Worm (Caenorhabditis elegans) whole organism, L4 larva: ENCODE measurements around the gene pzf-1.
A peak's percentile ranks its signal among the peaks of the same experiment; 100 is the strongest.

Experiments used
- F10B5.3 ChIP-seq: sonication (generic microtip); optimal IDR thresholded peaks from 2 replicates; lab custom pipeline; 2016; ENCODE audit warnings: mild to moderate bottlenecking, missing genetic modification characterization, missing compliant biosample characterization
- F26F4.8 ChIP-seq: fragments of 200-800 bp; sonication (Bioruptor generic); conservative IDR thresholded peaks from 2 replicates; pipeline ENCODE4 v1.3.6; 2022; ENCODE audit warnings: missing genetic modification characterization, missing compliant biosample characterization
- F44E2.7 ChIP-seq: fragments of 200-800 bp; sonication (Bioruptor generic); IDR thresholded peaks from 2 replicates; pipeline ENCODE4 v2.1.2; 2022; ENCODE audit warnings: missing genetic modification characterization, missing compliant biosample characterization
- T20F7.1 ChIP-seq: fragments of 200-800 bp; sonication (Bioruptor generic); optimal IDR thresholded peaks from 2 replicates; lab custom pipeline; 2018; ENCODE audit warnings: mild to moderate bottlenecking, missing genetic modification characterization, missing compliant biosample characterization
- T26A8.4 ChIP-seq: fragments of 200-800 bp; sonication (Bioruptor generic); IDR thresholded peaks from 2 replicates; pipeline ENCODE4 v1.3.6; 2022; ENCODE audit warnings: missing genetic modification characterization, missing compliant biosample characterization
- Y105C5A.15 ChIP-seq: fragments of 200-800 bp; sonication (Bioruptor generic); IDR thresholded peaks from 2 replicates; pipeline ENCODE4 v1.3.6; 2022; ENCODE audit warnings: missing genetic modification characterization, missing compliant biosample characterization
- ZK337.2 ChIP-seq: fragments of 200-800 bp; sonication (Bioruptor generic); IDR thresholded peaks from 2 replicates; pipeline ENCODE4 v1.3.6; 2022; ENCODE audit warnings: missing genetic modification reagents, missing genetic modification characterization, missing compliant biosample characterization
- ZK546.5 ChIP-seq, 2 experiments: sonication (generic microtip); optimal IDR thresholded peaks; 2 replicates each; lab custom pipeline; 2017; ENCODE audit warnings: missing biosample characterization in 2 of 2, missing genetic modification characterization in 2 of 2
- aha-1 ChIP-seq: fragments of 150-350 bp; peaks from one replicate; lab custom pipeline; 2014; ENCODE audit warnings: missing biosample characterization, missing genetic modification characterization
- attf-4 ChIP-seq: sonication (generic microtip); optimal IDR thresholded peaks from 3 replicates; lab custom pipeline; 2017; ENCODE audit warnings: missing biosample characterization, missing genetic modification characterization
- ceh-28 ChIP-seq: fragments of 150-350 bp; optimal IDR thresholded peaks from 2 replicates; lab custom pipeline; 2014; ENCODE audit warnings: missing biosample characterization, missing genetic modification reagents, missing genetic modification characterization
- ceh-44 ChIP-seq: fragments of 200-800 bp; sonication (Bioruptor generic); IDR thresholded peaks from 2 replicates; pipeline ENCODE4 v1.3.6; 2022; ENCODE audit warnings: missing genetic modification reagents, missing genetic modification characterization, missing compliant biosample characterization
- cey-2 ChIP-seq: sonication (generic microtip); optimal IDR thresholded peaks from 3 replicates; lab custom pipeline; 2017; ENCODE audit warnings: missing genetic modification characterization, mild to moderate bottlenecking, missing compliant biosample characterization, antibody characterized with exemption, borderline replicate concordance; ENCODE audit not compliant: insufficient read depth
- daf-16 ChIP-seq, 3 experiments: sonication (generic microtip); optimal IDR thresholded peaks; 2 replicates each; lab custom pipeline; 2016 to 2017; ENCODE audit warnings: missing genetic modification characterization in 3 of 3, missing genetic modification reagents in 3 of 3, mild to moderate bottlenecking in 2 of 3, missing compliant biosample characterization in 2 of 3, missing biosample characterization in 1 of 3, moderate library complexity in 1 of 3
- daf-19 ChIP-seq: fragments of 200-800 bp; sonication (Bioruptor generic); conservative IDR thresholded peaks from 2 replicates; pipeline ENCODE4 v1.3.6; 2022; ENCODE audit warnings: missing genetic modification characterization, missing compliant biosample characterization
- dmd-6 ChIP-seq: fragments of 200-800 bp; sonication (Bioruptor generic); IDR thresholded peaks from 2 replicates; pipeline ENCODE4 v1.3.6; 2022; ENCODE audit warnings: missing genetic modification reagents, missing genetic modification characterization, missing compliant biosample characterization
- dpl-1 ChIP-seq: fragments of 150-350 bp; optimal IDR thresholded peaks from 2 replicates; lab custom pipeline; 2014; ENCODE audit warnings: missing biosample characterization, missing genetic modification reagents, missing genetic modification characterization
- duxl-1 ChIP-seq: sonication (generic microtip); optimal IDR thresholded peaks from 2 replicates; lab custom pipeline; 2016; ENCODE audit warnings: mild to moderate bottlenecking, missing genetic modification characterization, moderate library complexity, missing compliant biosample characterization; ENCODE audit not compliant: poor library complexity
- dve-1 ChIP-seq: sonication (generic microtip); optimal IDR thresholded peaks from 2 replicates; lab custom pipeline; 2017; ENCODE audit warnings: antibody characterized with exemption, mild to moderate bottlenecking, missing genetic modification characterization, missing compliant biosample characterization; ENCODE audit not compliant: insufficient read depth
- fkh-10 ChIP-seq: fragments of 150-350 bp; optimal IDR thresholded peaks from 2 replicates; lab custom pipeline; 2014; ENCODE audit warnings: missing biosample characterization, missing genetic modification reagents, missing genetic modification characterization
- gei-8 ChIP-seq: fragments of 200-800 bp; sonication (Bioruptor generic); optimal IDR thresholded peaks from 2 replicates; lab custom pipeline; 2018; ENCODE audit warnings: mild to moderate bottlenecking, missing genetic modification characterization, missing compliant biosample characterization
- hif-1 ChIP-seq, 2 experiments: sonication (generic microtip); optimal IDR thresholded peaks; 2 replicates each; lab custom pipeline; 2016 to 2017; ENCODE audit warnings: missing compliant biosample characterization in 2 of 2, missing genetic modification characterization in 2 of 2, missing genetic modification reagents in 2 of 2, missing genotype in 2 of 2, mild to moderate bottlenecking in 1 of 2
- jun-1 ChIP-seq: fragments of 150-350 bp; optimal IDR thresholded peaks from 2 replicates; lab custom pipeline; 2014; ENCODE audit warnings: missing biosample characterization, missing genetic modification reagents, missing genetic modification characterization
- lim-7 ChIP-seq: fragments of 200-800 bp; sonication (Bioruptor generic); IDR thresholded peaks from 2 replicates; pipeline ENCODE4 v1.3.6; 2022; ENCODE audit warnings: missing genetic modification characterization, missing compliant biosample characterization
- madf-5 ChIP-seq, 2 experiments: fragments of 200-800 bp; sonication (Bioruptor generic); IDR thresholded peaks; 2 replicates each; pipeline ENCODE4 v1.3.6; 2022; ENCODE audit warnings: missing compliant biosample characterization in 2 of 2, missing genetic modification characterization in 2 of 2
- madf-9 ChIP-seq: fragments of 200-800 bp; sonication (Bioruptor generic); conservative IDR thresholded peaks from 2 replicates; pipeline ENCODE4 v1.3.6; 2022; ENCODE audit warnings: missing genetic modification reagents, missing genetic modification characterization, missing compliant biosample characterization
- mdl-1 ChIP-seq, 2 experiments: fragments of 150-350 bp in 1 of 2; sonication (generic microtip) in 1 of 2; optimal IDR thresholded peaks; 2 replicates each; lab custom pipeline; 2014 to 2017; ENCODE audit warnings: missing biosample characterization in 2 of 2, missing genetic modification characterization in 2 of 2
- mdt-29 ChIP-seq: fragments of 200-800 bp; sonication (Bioruptor generic); IDR thresholded peaks from 2 replicates; pipeline ENCODE4 v1.3.6; 2022; ENCODE audit warnings: missing genetic modification reagents, missing genetic modification characterization, missing compliant biosample characterization
- mep-1 ChIP-seq: fragments of 150-350 bp; sonication (generic microtip); optimal IDR thresholded peaks from 3 replicates; lab custom pipeline; 2014; ENCODE audit warnings: missing biosample characterization, missing genetic modification characterization
- mes-2 ChIP-seq: sonication (generic microtip); optimal IDR thresholded peaks from 2 replicates; lab custom pipeline; 2016; ENCODE audit warnings: missing genotype, mild to moderate bottlenecking, missing genetic modification characterization, missing compliant biosample characterization; ENCODE audit not compliant: poor library complexity, severe bottlenecking
- mxl-2 ChIP-seq: fragments of 200-800 bp; sonication (Bioruptor generic); conservative IDR thresholded peaks from 2 replicates; pipeline ENCODE4 v1.3.6; 2022; ENCODE audit warnings: missing genetic modification reagents, missing genetic modification characterization, missing compliant biosample characterization
- nhr-10 ChIP-seq: fragments of 150-350 bp; optimal IDR thresholded peaks from 2 replicates; lab custom pipeline; 2014; ENCODE audit warnings: missing biosample characterization, missing genetic modification characterization
- nhr-111 ChIP-seq: fragments of 200-800 bp; sonication (Bioruptor generic); optimal IDR thresholded peaks from 2 replicates; lab custom pipeline; 2018; ENCODE audit warnings: mild to moderate bottlenecking, missing genetic modification characterization, missing compliant biosample characterization
- nhr-25 ChIP-seq: sonication (generic microtip); optimal IDR thresholded peaks from 2 replicates; lab custom pipeline; 2017; ENCODE audit warnings: missing genetic modification characterization, mild to moderate bottlenecking, missing compliant biosample characterization, antibody characterized with exemption, moderate library complexity, borderline replicate concordance; ENCODE audit not compliant: insufficient read depth
- nhr-28 ChIP-seq: fragments of 150-350 bp; optimal IDR thresholded peaks from 2 replicates; lab custom pipeline; 2014; ENCODE audit warnings: missing biosample characterization, missing genetic modification characterization
- nhr-41 ChIP-seq: fragments of 200-800 bp; sonication (Bioruptor generic); IDR thresholded peaks from 2 replicates; pipeline ENCODE4 v1.3.6; 2022; ENCODE audit warnings: missing genetic modification reagents, missing genetic modification characterization, missing compliant biosample characterization
- nhr-42 ChIP-seq: fragments of 200-800 bp; sonication (Bioruptor generic); IDR thresholded peaks from 2 replicates; pipeline ENCODE4 v1.3.6; 2022; ENCODE audit warnings: missing genetic modification characterization, missing compliant biosample characterization
- nhr-48 ChIP-seq: sonication (generic microtip); optimal IDR thresholded peaks from 2 replicates; lab custom pipeline; 2016; ENCODE audit warnings: mild to moderate bottlenecking, missing genetic modification characterization, missing compliant biosample characterization
- nhr-77 ChIP-seq: fragments of 150-350 bp; optimal IDR thresholded peaks from 2 replicates; lab custom pipeline; 2014; ENCODE audit warnings: missing biosample characterization, missing genetic modification characterization
- pqm-1 ChIP-seq: sonication (generic microtip); optimal IDR thresholded peaks from 2 replicates; lab custom pipeline; 2017; ENCODE audit warnings: missing biosample characterization, missing genetic modification characterization
- rbr-2 ChIP-seq: sonication (generic microtip); optimal IDR thresholded peaks from 2 replicates; lab custom pipeline; 2016; ENCODE audit warnings: missing genotype, missing genetic modification characterization, missing compliant biosample characterization
- skn-1 ChIP-seq: fragments of 150-350 bp; optimal IDR thresholded peaks from 2 replicates; lab custom pipeline; 2014; ENCODE audit warnings: missing biosample characterization, missing genetic modification characterization
- snpc-1.2 ChIP-seq: fragments of 200-800 bp; sonication (Bioruptor generic); IDR thresholded peaks from 2 replicates; pipeline ENCODE4 v1.3.6; 2022; ENCODE audit warnings: missing genetic modification reagents, missing genetic modification characterization, missing compliant biosample characterization
- snpc-4 ChIP-seq: fragments of 150-350 bp; optimal IDR thresholded peaks from 2 replicates; lab custom pipeline; 2014; ENCODE audit warnings: missing biosample characterization, missing genetic modification characterization
- spr-3 ChIP-seq: fragments of 200-800 bp; sonication (Bioruptor generic); optimal IDR thresholded peaks from 2 replicates; lab custom pipeline; 2018; ENCODE audit warnings: mild to moderate bottlenecking, missing genetic modification characterization, missing compliant biosample characterization
- tag-97 ChIP-seq: fragments of 200-800 bp; sonication (Bioruptor generic); IDR thresholded peaks from 2 replicates; pipeline ENCODE4 v1.3.6; 2022; ENCODE audit warnings: missing genetic modification characterization, missing compliant biosample characterization
- vab-7 ChIP-seq: fragments of 200-800 bp; sonication (Bioruptor generic); IDR thresholded peaks from 2 replicates; pipeline ENCODE4 v1.3.6; 2022; ENCODE audit warnings: missing genetic modification reagents, missing genetic modification characterization, missing compliant biosample characterization
- zag-1 ChIP-seq: fragments of 150-350 bp; optimal IDR thresholded peaks from 2 replicates; lab custom pipeline; 2014; ENCODE audit warnings: missing biosample characterization, missing genetic modification characterization
- zfp-3 ChIP-seq: fragments of 200-800 bp; sonication (Bioruptor generic); conservative IDR thresholded peaks from 2 replicates; pipeline ENCODE4 v1.3.6; 2022; ENCODE audit warnings: missing genetic modification reagents, missing genetic modification characterization, missing compliant biosample characterization
- zip-11 ChIP-seq: fragments of 200-800 bp; sonication (Bioruptor generic); IDR thresholded peaks from 2 replicates; pipeline ENCODE4 v1.3.6; 2022; ENCODE audit warnings: missing genetic modification characterization, missing compliant biosample characterization
- ztf-11 ChIP-seq: fragments of 150-350 bp; optimal IDR thresholded peaks from 2 replicates; lab custom pipeline; 2014; ENCODE audit warnings: missing biosample characterization, missing genetic modification characterization

The pzf-1 gene

ce11 chrV:15891279-15891678 lies 36.9 kb downstream of the pzf-1 start (continued):
- TF ChIP-seq dve-1 (tag; lab: Kevin White, UChicago) (peak; percentile 59), F44E2.7 (GFP tag; lab: Robert Waterston, UW) (no peak), nhr-28 (peak; percentile 91), nhr-10 (tag; lab: Kevin White, UChicago) (no peak), T26A8.4 (GFP tag; lab: Robert Waterston, UW) (no peak), T20F7.1 (no peak), fkh-10 (GFP tag; lab: Kevin White, UChicago) (no peak), cey-2 (tag; lab: Kevin White, UChicago) (no peak), spr-3 (GFP tag; lab: Kevin White, UChicago) (no peak), attf-4 (tag; lab: Kevin White, UChicago) (no peak), nhr-41 (GFP tag; lab: Robert Waterston, UW) (no peak), zag-1 (no peak), mes-2 (tag; lab: Kevin White, UChicago) (no peak), vab-7 (no peak), gei-8 (no peak), duxl-1 (tag; lab: Kevin White, UChicago) (no peak), dmd-6 (GFP tag; lab: Robert Waterston, UW) (peak; percentile 61), nhr-25 (no peak), nhr-42 (GFP tag; lab: Robert Waterston, UW) (no peak), rbr-2 (tag; lab: Kevin White, UChicago) (no peak), nhr-48 (tag; lab: Kevin White, UChicago) (no peak), mep-1 (tag; lab: Kevin White, UChicago) (no peak), zfp-3 (no peak), nhr-77 (peak; percentile 24), ztf-11 (tag; lab: Kevin White, UChicago) (no peak), Y105C5A.15 (GFP tag; lab: Robert Waterston, UW) (no peak), snpc-4 (tag; lab: Kevin White, UChicago) (no peak), nhr-111 (no peak), jun-1 (tag; lab: Kevin White, UChicago) (no peak), mxl-2 (no peak), ceh-44 (GFP tag; lab: Robert Waterston, UW) (no peak), F26F4.8 (no peak), daf-16 (GFP tag; optimal IDR thresholded peaks at IDR 0.05; lab: Kevin White, UChicago) (no peak), daf-16 (tag; optimal IDR thresholded peaks at IDR 0.05; lab: Kevin White, UChicago) (peak; percentile 89), hif-1 (tag; optimal IDR thresholded peaks at IDR 0.05; lab: Kevin White, UChicago) (no peak), ZK546.5 (tag; optimal IDR thresholded peaks at IDR 0.05; lab: Kevin White, UChicago) (no peak), dpl-1 (GFP tag; lab: Kevin White, UChicago) (no peak), ceh-28 (tag; lab: Kevin White, UChicago) (no peak), F10B5.3 (tag; lab: Kevin White, UChicago) (no peak), tag-97 (GFP tag; lab: Robert Waterston, UW) (no peak), madf-5 (GFP tag; IDR thresholded peaks at IDR 0.05; lab: Robert Waterston, UW) (no peak), pqm-1 (tag; lab: Kevin White, UChicago) (peak; percentile 70), zip-11 (no peak), daf-19 (GFP tag; lab: Robert Waterston, UW) (no peak), mdl-1 (tag; optimal IDR thresholded peaks at IDR 0.05; lab: Kevin White, UChicago) (no peak), mdt-29 (no peak), aha-1 (tag; lab: Kevin White, UChicago) (no peak), lim-7 (no peak), madf-9 (GFP tag; lab: Robert Waterston, UW) (no peak), ZK337.2 (GFP tag; lab: Robert Waterston, UW) (no peak), skn-1 (tag; lab: Kevin White, UChicago) (no peak), snpc-1.2 (no peak)
